Fruit fly (Drosophila melanogaster): ENCODE measurements around the gene cort.

- TF ChIP-seq CG7368 (GFP tag; optimal IDR thresholded peaks at IDR 0.05) (no peak), Eip93F (GFP tag; optimal IDR thresholded peaks at IDR 0.05) (no peak), Ets96B (tag; optimal IDR thresholded peaks at IDR 0.05) (no peak), eg (GFP tag; IDR thresholded peaks at IDR 0.05) (no peak), Smox (GFP tag; optimal IDR thresholded peaks at IDR 0.05) (no peak), CG15336 (GFP tag; IDR thresholded peaks at IDR 0.05) (no peak), Blimp-1 (GFP tag; optimal IDR thresholded peaks at IDR 0.05) (no peak), fd85E (GFP tag; optimal IDR thresholded peaks at IDR 0.05) (no peak), Eip75B (GFP tag; optimal IDR thresholded peaks at IDR 0.05) (no peak), CG11294 (GFP tag; IDR thresholded peaks at IDR 0.05) (no peak), svp (GFP tag) (no peak), fkh (GFP tag; optimal IDR thresholded peaks at IDR 0.05) (peak; percentile 45), Met (GFP tag; optimal IDR thresholded peaks at IDR 0.05) (no peak)
Measured at dm6 chr2L:6682909-6683308, 6.5 kb upstream of the cort start.
